Fruit fly (Drosophila melanogaster) whole organism, pupa: Measurements from ENCODE around the gene Ssk.

ENCODE experiments used
- CG10348 ChIP-seq: fragments of 200-800 bp; sonication (Bioruptor generic); IDR thresholded peaks from 2 replicates; pipeline ENCODE4 v1.3.6; 2022; ENCODE audit warnings: missing biosample characterization, missing genetic modification characterization
- CG12605 ChIP-seq: fragments of 200-800 bp; sonication (Bioruptor generic); IDR thresholded peaks from 2 replicates; pipeline ENCODE4 v1.3.6; 2022; ENCODE audit warnings: missing biosample characterization, missing genetic modification characterization
- CG13204 ChIP-seq: fragments of 200-800 bp; sonication (Bioruptor generic); optimal IDR thresholded peaks from 2 replicates; lab custom pipeline; 2018; ENCODE audit warnings: missing biosample characterization, mild to moderate bottlenecking, missing genetic modification characterization, moderate library complexity
- CG14655 ChIP-seq: fragments of 200-800 bp; sonication (Bioruptor generic); optimal IDR thresholded peaks from 3 replicates; lab custom pipeline; 2017; ENCODE audit warnings: mild to moderate bottlenecking, missing biosample characterization, missing genetic modification reagents, missing genetic modification characterization
- CG15710 ChIP-seq: fragments of 200-800 bp; sonication (Bioruptor generic); optimal IDR thresholded peaks from 2 replicates; lab custom pipeline; 2018; ENCODE audit warnings: missing biosample characterization, mild to moderate bottlenecking, missing genetic modification characterization, moderate library complexity
- CG17806 ChIP-seq: fragments of 200-800 bp; sonication (Bioruptor generic); optimal IDR thresholded peaks from 2 replicates; lab custom pipeline; 2018; ENCODE audit warnings: missing biosample characterization, mild to moderate bottlenecking, missing genetic modification characterization, moderate library complexity
- CG32121 ChIP-seq: fragments of 200-800 bp; sonication (Bioruptor generic); IDR thresholded peaks from 2 replicates; pipeline ENCODE4 v1.3.6; 2022; ENCODE audit warnings: missing biosample characterization, missing genetic modification characterization
- CG34367 ChIP-seq: fragments of 200-800 bp; sonication (Bioruptor generic); optimal IDR thresholded peaks from 2 replicates; lab custom pipeline; 2018; ENCODE audit warnings: missing biosample characterization, mild to moderate bottlenecking, missing genetic modification characterization
- CG4496 ChIP-seq: fragments of 200-800 bp; sonication (Bioruptor generic); IDR thresholded peaks from 3 replicates; pipeline ENCODE4 v1.3.6; 2022; ENCODE audit warnings: missing biosample characterization, missing genetic modification characterization
- CG8159 ChIP-seq: fragments of 200-800 bp; sonication (Bioruptor generic); optimal IDR thresholded peaks from 3 replicates; lab custom pipeline; 2018; ENCODE audit warnings: missing biosample characterization, mild to moderate bottlenecking, missing genetic modification characterization, moderate library complexity
- CG8301 ChIP-seq: fragments of 200-800 bp; sonication (Bioruptor generic); optimal IDR thresholded peaks from 2 replicates; lab custom pipeline; 2018; ENCODE audit warnings: missing biosample characterization, mild to moderate bottlenecking, missing genetic modification characterization
- CG9948 ChIP-seq: fragments of 200-800 bp; sonication (Bioruptor generic); optimal IDR thresholded peaks from 2 replicates; lab custom pipeline; 2018; ENCODE audit warnings: missing biosample characterization, mild to moderate bottlenecking, missing genetic modification characterization, moderate library complexity
- D1 ChIP-seq: fragments of 200-800 bp; sonication (Bioruptor generic); optimal IDR thresholded peaks from 2 replicates; lab custom pipeline; 2018; ENCODE audit warnings: missing biosample characterization, mild to moderate bottlenecking, missing genetic modification characterization, moderate library complexity
- EcR ChIP-seq: fragments of 200-800 bp; sonication (Bioruptor generic); optimal IDR thresholded peaks from 3 replicates; lab custom pipeline; 2019; ENCODE audit warnings: missing biosample characterization, missing genetic modification characterization, mild to moderate bottlenecking, moderate library complexity, missing genetic modification reagents
- Ets98B ChIP-seq: fragments of 200-800 bp; sonication (Bioruptor generic); IDR thresholded peaks from 2 replicates; pipeline ENCODE4 v1.3.6; 2022; ENCODE audit warnings: missing biosample characterization, missing genetic modification characterization
- Pif1A ChIP-seq: fragments of 200-800 bp; sonication (Bioruptor generic); optimal IDR thresholded peaks from 3 replicates; lab custom pipeline; 2016; ENCODE audit warnings: missing biosample characterization, missing genetic modification characterization
- Pif1B ChIP-seq: fragments of 200-800 bp; sonication (Bioruptor generic); optimal IDR thresholded peaks from 3 replicates; lab custom pipeline; 2016; ENCODE audit warnings: missing biosample characterization, missing genetic modification characterization
- Snoo ChIP-seq: fragments of 200-800 bp; sonication (Bioruptor generic); optimal IDR thresholded peaks from 3 replicates; lab custom pipeline; 2017; ENCODE audit warnings: missing biosample characterization, mild to moderate bottlenecking, missing genetic modification characterization, inconsistent platforms
- fd96Ca ChIP-seq: fragments of 200-800 bp; sonication (Bioruptor generic); IDR thresholded peaks from 3 replicates; pipeline ENCODE4 v1.3.6; 2022; ENCODE audit warnings: missing biosample characterization, missing genetic modification characterization
- gl ChIP-seq: fragments of 200-800 bp; sonication (Bioruptor generic); optimal IDR thresholded peaks from 2 replicates; lab custom pipeline; 2018; ENCODE audit warnings: missing biosample characterization, mild to moderate bottlenecking, missing genetic modification characterization
- rn ChIP-seq: fragments of 200-800 bp; sonication (Bioruptor generic); IDR thresholded peaks from 2 replicates; pipeline ENCODE4 v1.3.6; 2022; ENCODE audit warnings: missing biosample characterization, missing genetic modification characterization

The Ssk gene

dm6 chr3L:20206950-20207584 lies 18.7 kb downstream of the Ssk start, which contains the start of gene CG6996:
CG6996 (plus strand) TSS chr3L:20207534.
- no peak for TF ChIP-seq gl (tag; lab: Kevin White, UChicago)
- TF ChIP-seq CG13204 (GFP tag; lab: Kevin White, UChicago), result no peak
- TF ChIP-seq CG32121 (GFP tag; lab: Robert Waterston, UW), result no peak
- no peak for TF ChIP-seq rn (GFP tag; lab: Robert Waterston, UW)

dm6 chr3L:20209092-20209491 lies 20.8 kb downstream of the Ssk start:
- no peak for TF ChIP-seq CG9948 (tag; lab: Kevin White, UChicago)
- no peak for TF ChIP-seq rn (GFP tag; lab: Robert Waterston, UW)
- no peak for TF ChIP-seq CG15710
- no peak for TF ChIP-seq CG12605 (GFP tag; lab: Robert Waterston, UW)
- TF ChIP-seq Ets98B (GFP tag; lab: Robert Waterston, UW), result no peak
- TF ChIP-seq fd96Ca (GFP tag; lab: Robert Waterston, UW), result no peak
- no peak for TF ChIP-seq CG8159 (tag; lab: Kevin White, UChicago)
- TF ChIP-seq CG13204 (GFP tag; lab: Kevin White, UChicago), result no peak
- no peak for TF ChIP-seq Snoo (tag; lab: Kevin White, UChicago)
- TF ChIP-seq CG14655 (GFP tag; lab: Kevin White, UChicago), result no peak
- TF ChIP-seq CG8301, result no peak

- TF ChIP-seq gl (tag; lab: Kevin White, UChicago) (no peak), Pif1A (GFP tag; lab: Kevin White, UChicago) (no peak), CG9948 (tag; lab: Kevin White, UChicago) (no peak), fd96Ca (GFP tag; lab: Robert Waterston, UW) (no peak), Pif1B (GFP tag; lab: Kevin White, UChicago) (no peak), CG8159 (tag; lab: Kevin White, UChicago) (no peak), CG10348 (GFP tag; lab: Robert Waterston, UW) (no peak), Snoo (tag; lab: Kevin White, UChicago) (no peak), rn (GFP tag; lab: Robert Waterston, UW) (no peak), EcR (GFP tag; lab: Kevin White, UChicago) (no peak), CG17806 (tag; lab: Kevin White, UChicago) (no peak), CG34367 (tag; lab: Kevin White, UChicago) (no peak)
Observed at dm6 chr3L:20209896-20210295, 21.6 kb downstream of the Ssk start.

- TF ChIP-seq CG32121 (GFP tag; lab: Robert Waterston, UW) (no peak), gl (tag; lab: Kevin White, UChicago) (no peak), Pif1A (GFP tag; lab: Kevin White, UChicago) (no peak), Pif1B (GFP tag; lab: Kevin White, UChicago) (no peak), CG9948 (tag; lab: Kevin White, UChicago) (no peak), CG10348 (GFP tag; lab: Robert Waterston, UW) (no peak), CG4496 (GFP tag; lab: Robert Waterston, UW) (no peak)
Observed at dm6 chr3L:20212022-20212421, 23.7 kb downstream of the Ssk start, which contains the start of gene CG7017. CG7017 (minus strand) TSS chr3L:20212122.

- TF ChIP-seq CG32121 (GFP tag; lab: Robert Waterston, UW) (no peak), D1 (no peak), Pif1A (GFP tag; lab: Kevin White, UChicago) (no peak), CG15710 (no peak), CG10348 (GFP tag; lab: Robert Waterston, UW) (no peak), CG34367 (tag; lab: Kevin White, UChicago) (no peak), Ets98B (GFP tag; lab: Robert Waterston, UW) (no peak), CG12605 (GFP tag; lab: Robert Waterston, UW) (no peak), CG13204 (GFP tag; lab: Kevin White, UChicago) (no peak), fd96Ca (GFP tag; lab: Robert Waterston, UW) (no peak), Pif1B (GFP tag; lab: Kevin White, UChicago) (no peak), CG9948 (tag; lab: Kevin White, UChicago) (no peak), CG4496 (GFP tag; lab: Robert Waterston, UW) (no peak), CG17806 (tag; lab: Kevin White, UChicago) (no peak), CG8159 (tag; lab: Kevin White, UChicago) (no peak), gl (tag; lab: Kevin White, UChicago) (no peak), EcR (GFP tag; lab: Kevin White, UChicago) (no peak), rn (GFP tag; lab: Robert Waterston, UW) (no peak), CG14655 (GFP tag; lab: Kevin White, UChicago) (no peak), CG8301 (no peak)
Observed at dm6 chr3L:20220374-20220773, 32.1 kb downstream of the Ssk start, which contains the start of gene CG6933. CG6933 (minus strand) TSS chr3L:20220420.

dm6 chr3L:20220918-20221317 lies 32.6 kb downstream of the Ssk start:
- TF ChIP-seq D1, result peak; percentile 83
- no peak for TF ChIP-seq CG8301
- no peak for TF ChIP-seq CG13204 (GFP tag; lab: Kevin White, UChicago)
- TF ChIP-seq CG10348 (GFP tag; lab: Robert Waterston, UW), result no peak
- TF ChIP-seq Snoo (tag; lab: Kevin White, UChicago), result no peak
- TF ChIP-seq CG34367 (tag; lab: Kevin White, UChicago), result no peak
- TF ChIP-seq CG9948 (tag; lab: Kevin White, UChicago), result no peak
